Fruit fly (Drosophila melanogaster) Kc167 (cell line): ENCODE results near the gene CG43845.

Source experiments
- insv ChIP-seq: fragments of >200 bp; optimal IDR thresholded peaks from 3 replicates; lab custom pipeline; 2018; ENCODE audit warnings: missing external identifiers
- ttk ChIP-seq: sonication (Bioruptor generic); optimal IDR thresholded peaks from 2 replicates; lab custom pipeline; 2017; ENCODE audit warnings: missing external identifiers

DNA sequence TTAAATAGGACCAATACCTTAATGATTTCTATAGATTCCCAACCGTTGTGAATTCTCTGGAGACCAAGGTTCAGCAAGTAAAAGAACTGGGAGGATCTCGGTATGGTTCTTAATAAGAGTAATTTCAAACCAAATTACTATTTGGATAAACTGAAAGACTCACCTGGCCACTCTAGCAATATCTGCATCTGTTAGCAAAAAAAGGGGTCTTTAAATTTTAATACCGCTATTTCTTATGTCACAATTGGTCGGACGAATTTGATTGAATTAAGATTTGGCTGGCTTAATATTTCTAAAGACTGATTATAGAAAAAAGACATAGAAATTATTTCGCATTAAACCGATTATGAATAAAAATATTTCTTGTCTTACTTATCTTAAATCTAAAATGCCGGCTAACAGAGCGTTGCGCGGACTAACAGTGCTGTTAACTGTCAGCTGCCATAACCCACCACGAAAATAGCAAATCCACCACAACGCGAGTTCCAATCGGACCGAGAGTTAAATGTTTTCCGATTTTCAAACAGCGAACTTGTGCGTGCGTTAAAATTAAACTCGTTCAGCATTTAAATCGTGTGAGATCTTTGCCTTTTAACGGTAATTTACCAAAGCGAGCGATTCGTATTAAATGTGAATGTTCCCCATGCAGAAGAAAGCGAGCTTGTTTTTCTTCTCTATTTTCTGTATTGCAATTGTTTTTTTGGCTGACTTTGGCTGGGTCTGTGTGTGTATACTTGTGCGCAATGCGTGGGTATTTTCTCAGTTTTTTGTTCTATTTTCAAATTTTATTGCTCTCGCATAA lies 47.9 kb upstream of the CG43845 start, which contains the start of gene CRMP:
- TF ChIP-seq ttk (lab: Kevin White, UChicago): no peak
- TF ChIP-seq insv (lab: Kevin White, UChicago): no peak
